Fruit fly (Drosophila melanogaster): ENCODE results near the gene Lsp1beta.

The Lsp1beta gene

DNA sequence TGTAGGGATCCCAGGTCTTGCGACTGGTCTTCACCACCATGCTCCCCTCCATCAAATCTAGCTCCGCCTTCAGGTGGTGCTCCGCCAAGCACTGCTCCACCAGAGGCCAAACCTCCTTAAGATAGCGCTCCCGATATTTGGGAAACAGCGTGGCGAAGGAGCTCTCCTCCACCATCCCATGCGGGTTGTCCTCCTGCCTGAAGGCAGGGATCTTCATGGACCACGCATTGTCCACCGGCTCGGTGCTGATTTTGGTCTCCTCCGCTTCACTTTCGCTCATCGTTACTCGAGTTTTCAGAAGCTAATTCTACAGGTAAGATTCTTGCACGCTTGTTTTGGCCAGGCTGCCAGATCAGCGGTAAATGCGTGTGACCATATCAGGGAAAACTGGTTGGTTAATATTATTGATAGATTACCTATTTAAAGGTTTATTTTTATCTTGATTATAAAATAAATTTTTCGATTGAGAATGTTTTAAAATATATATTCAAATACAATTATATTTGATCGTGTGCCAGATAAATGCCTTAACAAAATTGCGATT lies 28.7 kb upstream of the Lsp1beta start, which contains the start of gene dbe (continued):
- TF ChIP-seq tgo (GFP tag; IDR thresholded peaks at IDR 0.05) (no peak), bigmax (GFP tag; optimal IDR thresholded peaks at IDR 0.05) (no peak), Nf-YB (GFP tag; optimal IDR thresholded peaks at IDR 0.05) (no peak), sob (GFP tag; IDR thresholded peaks at IDR 0.05) (no peak), Trl (optimal IDR thresholded peaks at IDR 0.05) (no peak), Trl (GFP tag; optimal IDR thresholded peaks at IDR 0.05) (no peak), Abd-B (GFP tag; optimal IDR thresholded peaks at IDR 0.05) (no peak), CG14710 (tag; optimal IDR thresholded peaks at IDR 0.05) (no peak), lmd (GFP tag; IDR thresholded peaks at IDR 0.05) (no peak), CG11504 (tag; optimal IDR thresholded peaks at IDR 0.05) (peak; percentile 24), Usf (GFP tag; optimal IDR thresholded peaks at IDR 0.05) (no peak), CG30403 (GFP tag; optimal IDR thresholded peaks at IDR 0.05) (peak; percentile 22), CG10959 (GFP tag; IDR thresholded peaks at IDR 0.05) (no peak), abd-A (tag; optimal IDR thresholded peaks at IDR 0.05) (no peak), sr (GFP tag; IDR thresholded peaks at IDR 0.05) (no peak), rib (GFP tag; IDR thresholded peaks at IDR 0.05) (no peak), CG31441 (GFP tag; IDR thresholded peaks at IDR 0.05) (no peak), sqz (GFP tag; optimal IDR thresholded peaks at IDR 0.05) (no peak), bab2 (GFP tag; optimal IDR thresholded peaks at IDR 0.05) (no peak), Ets97D (GFP tag; optimal IDR thresholded peaks at IDR 0.05) (no peak), CG7357 (GFP tag; IDR thresholded peaks at IDR 0.05) (no peak), Dp (GFP tag; optimal IDR thresholded peaks at IDR 0.05) (no peak), kni (GFP tag; optimal IDR thresholded peaks at IDR 0.05) (no peak), CG18764 (GFP tag; optimal IDR thresholded peaks at IDR 0.05) (no peak), tna (GFP tag; IDR thresholded peaks at IDR 0.05; ENCODE audit: partially characterized antibody) (no peak), pfk (GFP tag; optimal IDR thresholded peaks at IDR 0.05) (no peak), CG10979 (tag; optimal IDR thresholded peaks at IDR 0.05) (no peak), Dbx (GFP tag; IDR thresholded peaks at IDR 0.05) (no peak), CG31388 (GFP tag; optimal IDR thresholded peaks at IDR 0.05) (no peak), E2f1 (GFP tag; IDR thresholded peaks at IDR 0.05) (no peak), CG2712 (tag; optimal IDR thresholded peaks at IDR 0.05) (peak; percentile 16), Taf1 (GFP tag; IDR thresholded peaks at IDR 0.05) (no peak), CG12744 (GFP tag; optimal IDR thresholded peaks at IDR 0.05) (no peak), CG9797 (GFP tag; optimal IDR thresholded peaks at IDR 0.05) (peak; percentile 11), CG10147 (GFP tag; optimal IDR thresholded peaks at IDR 0.05) (no peak), Hr51 (GFP tag; optimal IDR thresholded peaks at IDR 0.05) (no peak), Hmx (GFP tag; optimal IDR thresholded peaks at IDR 0.05) (no peak), CG12769 (tag; optimal IDR thresholded peaks at IDR 0.05) (no peak), gt (GFP tag; IDR thresholded peaks at IDR 0.05) (no peak), Adf1 (GFP tag; IDR thresholded peaks at IDR 0.05) (no peak), CG12104 (GFP tag; optimal IDR thresholded peaks at IDR 0.05) (no peak), CG17612 (GFP tag; IDR thresholded peaks at IDR 0.05) (no peak), jigr1 (GFP tag; IDR thresholded peaks at IDR 0.05) (no peak), CG7745 (tag; optimal IDR thresholded peaks at IDR 0.05) (no peak), CG13624 (GFP tag; optimal IDR thresholded peaks at IDR 0.05) (no peak), ssp (GFP tag; IDR thresholded peaks at IDR 0.05) (no peak), da (GFP tag; optimal IDR thresholded peaks at IDR 0.05) (no peak), Jarid2 (GFP tag; optimal IDR thresholded peaks at IDR 0.05) (no peak), nmo (GFP tag; optimal IDR thresholded peaks at IDR 0.05) (no peak), CG17385 (GFP tag; optimal IDR thresholded peaks at IDR 0.05) (no peak), CG14441 (GFP tag; IDR thresholded peaks at IDR 0.05) (no peak), Drgx (GFP tag; IDR thresholded peaks at IDR 0.05) (no peak), br (optimal IDR thresholded peaks at IDR 0.05) (no peak)

All from whole organism, embryonic.